Fruit fly (Drosophila melanogaster) whole organism: ENCODE results near the gene CG13097.

Experiments
- CG8478 ChIP-seq: fragments of >200 bp; optimal IDR thresholded peaks from 2 replicates; lab custom pipeline; 2018; ENCODE audit warnings: inconsistent platforms
- Dll ChIP-seq: fragments of >200 bp; optimal IDR thresholded peaks from 2 replicates; lab custom pipeline; 2017
- EcR ChIP-seq, 2 experiments: fragments of >200 bp; optimal IDR thresholded peaks; 2 replicates each; lab custom pipeline; 2017; ENCODE audit warnings: missing biosample characterization in 2 of 2, missing genetic modification characterization in 2 of 2, missing genetic modification reagents in 2 of 2
- pan ChIP-seq: fragments of >200 bp; optimal IDR thresholded peaks from 2 replicates; lab custom pipeline; 2017
- psq ChIP-seq: fragments of >200 bp; optimal IDR thresholded peaks from 2 replicates; lab custom pipeline; 2017
- usp ChIP-seq: fragments of >200 bp; optimal IDR thresholded peaks from 2 replicates; lab custom pipeline; 2017; ENCODE audit warnings: missing biosample characterization, missing genetic modification characterization, mixed read lengths

DNA sequence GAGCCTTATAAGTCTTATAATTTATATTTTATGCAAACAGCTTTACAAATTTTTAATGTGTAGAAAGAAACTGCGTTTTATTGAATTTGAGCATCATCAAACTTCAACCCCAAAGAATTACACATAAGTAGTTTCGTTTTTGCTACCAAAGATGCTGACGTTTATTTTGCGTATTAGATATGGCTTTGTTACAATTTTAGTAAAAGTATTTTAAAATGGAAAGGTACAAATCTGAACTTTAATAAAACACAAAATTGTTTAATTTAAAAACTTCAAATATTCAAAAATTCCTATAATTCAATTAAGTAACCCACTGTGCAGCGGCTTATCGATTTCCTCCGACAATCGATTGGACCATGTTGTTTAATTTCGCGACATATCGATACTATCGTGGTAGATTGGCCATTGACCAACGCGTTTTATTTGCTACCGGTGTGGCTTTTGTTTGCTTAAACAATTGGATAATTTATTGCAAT, 50.5 kb downstream of the CG13097 start, which contains the start of gene prg:
- TF ChIP-seq CG8478 (lab: Kevin White, UChicago) = no peak
- TF ChIP-seq psq (lab: Kevin White, UChicago) = no peak
- TF ChIP-seq EcR (GFP tag; optimal IDR thresholded peaks at IDR 0.05; lab: Kevin White, UChicago) = no peak
- TF ChIP-seq usp = no peak
- TF ChIP-seq pan (lab: Kevin White, UChicago) = no peak
- TF ChIP-seq Dll (lab: Kevin White, UChicago) = no peak
